Worm (Caenorhabditis elegans): Measurements from ENCODE around the gene F18G5.6.

The F18G5.6 gene

DNA sequence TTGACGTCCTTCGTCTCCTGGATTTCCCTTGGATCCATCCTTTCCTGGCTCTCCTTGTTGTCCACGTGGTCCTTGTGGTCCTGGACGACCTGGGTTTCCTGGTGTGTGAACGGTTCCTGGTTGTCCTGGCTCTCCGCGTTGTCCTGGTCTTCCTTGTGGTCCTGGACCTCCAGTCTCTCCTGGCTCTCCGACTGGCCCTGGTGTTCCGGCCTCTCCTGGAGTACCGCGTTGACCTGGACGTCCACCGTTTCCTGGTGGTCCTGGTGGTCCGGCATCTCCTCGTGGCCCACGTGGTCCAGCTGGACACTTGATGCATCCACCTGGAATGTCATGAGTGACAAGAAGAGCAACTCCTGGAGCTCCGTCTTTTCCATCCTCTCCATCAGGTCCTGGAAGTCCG is 30.3 kb downstream of the F18G5.6 start:
- TF ChIP-seq W03F9.2 (tag; optimal IDR thresholded peaks at IDR 0.05) (no peak), him-1 (tag; optimal IDR thresholded peaks at IDR 0.05) (no peak), dao-5 (tag; optimal IDR thresholded peaks at IDR 0.05) (no peak)

DNA sequence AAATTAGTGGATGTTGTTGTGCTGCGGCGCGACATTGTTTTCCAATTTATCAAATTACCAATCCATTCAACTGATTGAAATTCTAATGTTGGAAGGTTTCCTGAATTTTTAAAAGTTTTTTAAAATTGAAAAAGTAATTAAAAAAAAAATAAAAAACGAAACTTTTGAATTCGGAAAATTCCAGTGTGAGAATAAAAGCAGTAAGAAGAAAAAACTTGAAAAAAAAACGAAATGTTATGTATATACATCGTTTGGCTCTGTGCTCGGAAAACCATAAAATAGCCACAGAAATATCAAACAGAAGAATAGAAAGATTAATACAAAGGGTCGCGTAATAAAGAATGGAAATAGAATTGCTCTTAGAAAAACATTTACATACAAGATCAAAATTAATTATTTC is 32.1 kb downstream of the F18G5.6 start, which contains the start of gene vav-1:
vav-1 (minus strand) TSS at position 101 of the 400 bp plus-strand sequence.
- TF ChIP-seq him-1 (tag; optimal IDR thresholded peaks at IDR 0.05): no peak

DNA sequence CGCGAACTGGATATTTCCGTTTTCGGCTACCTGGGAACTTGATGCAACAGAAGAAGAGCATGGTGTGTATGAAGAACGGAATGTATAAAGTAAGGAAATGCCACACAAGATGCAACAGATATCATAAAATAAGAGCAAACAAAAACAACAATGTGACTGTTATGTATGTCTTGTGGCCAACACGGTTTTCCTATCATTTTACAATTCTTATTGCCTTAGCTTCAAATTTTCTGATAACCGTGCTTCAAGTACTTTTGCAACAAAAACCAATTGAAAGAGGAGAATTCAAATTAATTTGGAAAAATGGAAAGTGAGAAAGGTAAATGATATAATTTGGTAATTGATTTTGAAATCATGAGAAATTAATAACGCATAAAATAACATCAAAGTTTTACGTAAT is 32.6 kb downstream of the F18G5.6 start:
- TF ChIP-seq W03F9.2 (tag; optimal IDR thresholded peaks at IDR 0.05) (no peak), dao-5 (tag; optimal IDR thresholded peaks at IDR 0.05) (no peak), him-1 (tag; optimal IDR thresholded peaks at IDR 0.05) (no peak)

DNA sequence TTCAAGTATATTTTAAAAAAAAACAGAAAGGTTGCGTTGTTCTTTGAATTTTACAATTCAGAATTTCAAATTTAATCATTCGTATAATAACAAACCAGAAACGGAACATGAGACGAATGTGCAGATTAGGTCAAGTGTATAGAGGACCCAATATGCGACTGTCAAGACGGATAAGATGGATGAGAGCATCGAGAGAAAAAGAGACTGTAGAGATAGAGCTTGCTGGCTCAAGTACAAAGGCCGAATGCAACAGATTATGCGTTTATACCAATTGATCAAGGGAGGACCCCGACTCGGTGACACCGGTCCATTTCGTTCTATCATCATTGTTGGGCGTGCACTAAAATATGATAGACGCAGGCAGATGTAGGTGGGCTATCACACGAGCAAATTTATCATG is 33.8 kb downstream of the F18G5.6 start:
- TF ChIP-seq him-1 (tag; optimal IDR thresholded peaks at IDR 0.05): no peak
- TF ChIP-seq W03F9.2 (tag; optimal IDR thresholded peaks at IDR 0.05): no peak
- no peak for TF ChIP-seq dao-5 (tag; optimal IDR thresholded peaks at IDR 0.05)

DNA sequence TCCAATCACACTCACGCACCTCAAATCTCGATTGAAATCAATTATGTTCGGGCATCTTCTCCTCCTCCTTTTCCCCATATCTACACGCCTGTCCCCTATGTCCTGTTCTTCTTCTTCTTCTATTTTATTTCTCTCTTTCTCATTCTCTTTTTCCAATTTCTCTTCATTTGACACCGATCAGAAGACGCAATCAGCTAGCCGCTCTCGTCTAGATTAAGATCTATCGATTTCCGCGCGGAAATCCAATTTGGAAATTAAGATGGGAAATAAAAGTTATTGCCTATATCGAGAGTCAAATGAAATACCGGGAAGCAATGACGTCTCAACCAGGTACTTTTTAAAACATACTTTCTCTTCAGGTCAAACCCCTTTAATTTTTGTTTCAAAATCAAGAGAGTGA is 35.7 kb downstream of the F18G5.6 start:
- TF ChIP-seq dao-5 (tag; optimal IDR thresholded peaks at IDR 0.05): no peak
- no peak for TF ChIP-seq W03F9.2 (tag; optimal IDR thresholded peaks at IDR 0.05)
- no peak for TF ChIP-seq him-1 (tag; optimal IDR thresholded peaks at IDR 0.05)

DNA sequence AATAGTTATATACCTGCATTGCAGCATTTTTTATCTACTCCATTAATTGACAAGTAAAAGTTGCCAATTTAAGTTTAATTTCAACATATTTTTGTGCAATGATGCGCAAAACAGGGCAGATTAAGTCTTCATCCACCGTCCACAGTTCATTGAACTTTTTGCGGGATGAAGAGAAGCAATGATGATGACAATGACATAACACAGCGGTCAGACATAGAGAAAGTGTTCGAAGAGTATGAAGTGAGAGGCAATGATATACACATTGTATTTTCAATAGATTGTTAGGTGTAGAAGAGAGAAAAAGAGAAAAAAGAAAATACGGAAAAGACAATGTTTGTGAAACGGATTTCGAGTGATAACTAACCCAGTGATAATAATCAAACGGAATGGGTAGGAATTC is 37.2 kb downstream of the F18G5.6 start:
- TF ChIP-seq W03F9.2 (tag; optimal IDR thresholded peaks at IDR 0.05) (no peak), him-1 (tag; optimal IDR thresholded peaks at IDR 0.05) (no peak), dao-5 (tag; optimal IDR thresholded peaks at IDR 0.05) (no peak)

DNA sequence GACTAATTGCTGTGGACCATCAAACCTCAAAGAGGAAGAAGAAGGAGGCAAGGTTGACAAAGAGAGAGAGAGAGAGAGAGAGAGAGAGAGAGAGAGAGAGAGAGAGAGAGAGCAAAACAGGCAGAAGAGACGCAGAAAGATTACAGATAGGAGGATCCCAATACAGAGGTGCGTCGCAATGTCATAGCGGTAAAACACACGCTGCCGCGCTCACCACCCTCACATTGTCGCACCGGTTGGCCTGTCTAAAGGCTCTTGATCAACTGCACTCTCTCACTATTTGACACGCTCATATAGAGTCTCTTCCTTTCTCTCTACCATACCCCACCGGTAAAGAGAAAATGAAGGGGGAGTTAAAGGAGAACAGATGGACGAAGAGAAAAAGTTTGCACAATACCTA is 38.9 kb downstream of the F18G5.6 start:
- TF ChIP-seq him-1 (tag; optimal IDR thresholded peaks at IDR 0.05) (no peak), dao-5 (tag; optimal IDR thresholded peaks at IDR 0.05) (no peak), W03F9.2 (tag; optimal IDR thresholded peaks at IDR 0.05) (no peak)

DNA sequence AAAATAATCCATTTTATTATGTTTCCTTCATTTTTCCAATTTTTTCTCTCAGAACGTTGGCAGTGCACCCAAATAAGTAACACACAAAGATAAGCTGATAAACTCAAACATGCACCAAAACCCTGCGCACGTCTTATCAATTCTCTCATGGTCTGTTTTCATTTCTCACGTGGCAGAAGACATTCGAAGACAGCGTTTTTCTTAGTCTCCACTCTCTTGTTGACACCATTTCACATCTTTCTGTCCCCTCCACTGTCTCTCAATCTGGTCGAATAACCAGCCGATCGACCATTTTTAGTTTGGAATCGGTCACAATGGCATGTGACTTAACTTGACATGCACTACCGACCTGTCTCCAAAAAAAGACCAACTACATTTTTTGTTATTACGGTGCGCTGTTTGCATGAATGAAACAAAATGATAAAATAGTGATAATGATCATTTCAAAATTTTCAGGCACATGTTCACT is 50.2 kb downstream of the F18G5.6 start, which contains the start of gene C35B8.3:
C35B8.3 (plus strand) TSS at position 51 of the 469 bp plus-strand sequence.
- TF ChIP-seq W03F9.2 (tag; optimal IDR thresholded peaks at IDR 0.05): no peak
- no peak for TF ChIP-seq dao-5 (tag; optimal IDR thresholded peaks at IDR 0.05)
- no peak for TF ChIP-seq him-1 (tag; optimal IDR thresholded peaks at IDR 0.05)

DNA sequence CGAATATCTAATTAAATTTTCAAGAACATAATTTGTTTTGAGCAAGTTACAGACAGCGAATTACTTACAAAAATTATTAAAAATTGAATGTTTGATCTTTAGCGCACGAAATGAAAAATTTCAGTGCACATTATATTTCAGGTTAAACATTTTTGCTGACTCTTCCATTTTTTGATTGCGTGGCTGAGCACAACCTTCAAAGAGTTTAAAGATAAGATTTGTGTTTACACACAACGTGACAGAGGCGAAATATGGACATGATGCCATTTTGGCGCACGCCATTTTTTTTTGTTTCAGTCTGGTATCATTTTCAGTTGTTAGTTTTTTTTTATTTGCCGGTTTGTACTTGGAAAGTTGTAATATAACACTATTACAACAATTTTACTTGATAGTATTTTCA is 51.5 kb downstream of the F18G5.6 start:
- TF ChIP-seq him-1 (tag; optimal IDR thresholded peaks at IDR 0.05): no peak
- TF ChIP-seq W03F9.2 (tag; optimal IDR thresholded peaks at IDR 0.05): no peak
- TF ChIP-seq dao-5 (tag; optimal IDR thresholded peaks at IDR 0.05): no peak
